Fruit fly (Drosophila melanogaster): Measurements from ENCODE around the gene Rabex-5.

DNA sequence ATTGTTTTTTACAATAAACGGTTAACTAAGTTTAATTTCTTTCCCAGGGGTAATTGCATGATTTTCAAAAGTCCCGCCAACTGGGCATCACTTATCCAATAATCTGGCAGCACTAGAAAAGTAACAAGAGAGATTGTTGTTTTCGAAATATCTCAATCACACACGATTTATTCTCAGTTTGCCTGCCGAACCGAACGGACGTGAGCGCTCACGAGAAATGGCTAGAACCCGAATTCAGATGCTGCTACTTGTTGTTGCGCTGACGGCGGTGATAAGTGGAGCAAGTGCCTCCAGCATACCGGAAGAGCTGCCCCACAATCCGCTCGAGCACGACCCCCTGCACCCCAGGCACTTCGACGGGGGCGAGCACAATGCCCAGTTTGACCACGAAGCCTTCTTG lies 2.8 kb downstream of the Rabex-5 start, which contains the start of gene scf:
- TF ChIP-seq CG8478 (optimal IDR thresholded peaks at IDR 0.05) (no peak), CTCF (optimal IDR thresholded peaks at IDR 0.05) (no peak)
